Worm (Caenorhabditis elegans): Measurements from ENCODE around the gene nspc-14.

nspc-14 gene

DNA sequence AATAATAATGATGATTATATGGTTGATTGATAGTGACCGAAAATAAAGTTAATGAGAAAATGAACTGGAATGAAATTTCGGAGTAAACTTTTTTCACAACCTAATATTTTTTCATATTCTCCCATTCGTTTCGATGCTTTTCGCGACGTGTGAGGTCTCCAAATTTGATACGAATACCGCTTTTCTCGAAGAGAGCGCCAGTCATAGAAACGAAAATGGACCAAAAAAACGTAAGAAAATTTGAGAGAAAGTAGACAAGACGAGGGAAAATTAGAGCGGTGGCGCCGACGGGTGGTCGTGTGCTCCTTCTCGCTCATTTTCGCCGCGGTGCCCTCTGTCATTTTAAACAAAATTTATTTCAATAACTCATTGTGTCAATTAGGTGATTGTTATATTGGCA is 44.5 kb downstream of the nspc-14 start:
- TF ChIP-seq ztf-4 (tag; optimal IDR thresholded peaks at IDR 0.05), result no peak
- TF ChIP-seq nhr-11 (tag; optimal IDR thresholded peaks at IDR 0.05), result no peak
- TF ChIP-seq tbx-2 (tag; optimal IDR thresholded peaks at IDR 0.05), result no peak
- no peak for TF ChIP-seq nhr-237 (tag; optimal IDR thresholded peaks at IDR 0.05)
- TF ChIP-seq egl-5 (tag; optimal IDR thresholded peaks at IDR 0.05), result no peak

DNA sequence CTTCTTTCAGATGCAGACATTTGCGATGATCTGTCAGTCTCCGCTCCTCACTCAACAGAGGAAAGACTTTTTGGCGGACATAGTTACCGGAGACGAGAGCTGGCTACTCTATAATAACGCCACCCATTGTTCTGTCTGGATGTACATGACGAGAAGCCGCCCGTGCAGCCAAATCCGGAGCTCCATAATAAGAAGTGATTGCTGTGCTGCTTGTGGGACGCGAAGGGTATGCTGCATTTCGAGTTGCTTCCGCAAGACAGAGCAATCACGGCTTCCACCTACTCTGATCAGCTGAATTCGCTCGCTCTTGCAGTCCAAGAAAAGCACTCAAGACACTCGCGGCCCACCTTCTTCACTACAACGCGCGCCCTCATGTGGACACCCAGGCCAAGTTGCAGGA is 45.1 kb downstream of the nspc-14 start:
- TF ChIP-seq fos-1 (tag; optimal IDR thresholded peaks at IDR 0.05), result no peak
- TF ChIP-seq unc-62 (GFP tag; optimal IDR thresholded peaks at IDR 0.05), result no peak
- no peak for TF ChIP-seq jun-1 (tag; optimal IDR thresholded peaks at IDR 0.05)
- no peak for TF ChIP-seq snpc-4 (tag; optimal IDR thresholded peaks at IDR 0.05)
- no peak for TF ChIP-seq nhr-237 (tag; optimal IDR thresholded peaks at IDR 0.05)
- TF ChIP-seq aly-2 (tag; optimal IDR thresholded peaks at IDR 0.05), result no peak
- TF ChIP-seq ceh-28 (tag; optimal IDR thresholded peaks at IDR 0.05), result no peak
- TF ChIP-seq lsy-12 (tag; optimal IDR thresholded peaks at IDR 0.05), result no peak
- no peak for TF ChIP-seq nhr-76 (tag; optimal IDR thresholded peaks at IDR 0.05)
- no peak for TF ChIP-seq nhr-25 (tag; optimal IDR thresholded peaks at IDR 0.05)
- TF ChIP-seq lin-39 (tag; optimal IDR thresholded peaks at IDR 0.05), result no peak
- no peak for TF ChIP-seq ZK546.5 (tag; optimal IDR thresholded peaks at IDR 0.05)
- TF ChIP-seq pqm-1 (tag; optimal IDR thresholded peaks at IDR 0.05), result no peak
- no peak for TF ChIP-seq fkh-2 (tag; optimal IDR thresholded peaks at IDR 0.05)
- no peak for TF ChIP-seq egl-5 (tag; optimal IDR thresholded peaks at IDR 0.05)
- TF ChIP-seq mml-1 (tag; optimal IDR thresholded peaks at IDR 0.05), result no peak
- TF ChIP-seq skn-1 (tag; optimal IDR thresholded peaks at IDR 0.05), result no peak
- TF ChIP-seq mdl-1 (tag; optimal IDR thresholded peaks at IDR 0.05), result no peak
- no peak for TF ChIP-seq ceh-16 (tag; optimal IDR thresholded peaks at IDR 0.05)
